Fruit fly (Drosophila melanogaster) whole organism, prepupa: ENCODE measurements around the gene UbcE2H.

Experiments used
- Blimp-1 ChIP-seq: fragments of 200-800 bp; sonication (Bioruptor generic); optimal IDR thresholded peaks from 3 replicates; lab custom pipeline; 2017; ENCODE audit warnings: missing biosample characterization, missing genetic modification characterization, mild to moderate bottlenecking, moderate library complexity, missing genetic modification reagents
- CG10631 ChIP-seq: fragments of 200-800 bp; sonication (Bioruptor generic); optimal IDR thresholded peaks from 2 replicates; lab custom pipeline; 2016; ENCODE audit warnings: missing biosample characterization, missing genetic modification characterization
- CG10669 ChIP-seq: fragments of 200-800 bp; sonication (Bioruptor generic); optimal IDR thresholded peaks from 3 replicates; lab custom pipeline; 2018; ENCODE audit warnings: missing biosample characterization, mild to moderate bottlenecking, missing genetic modification characterization, moderate library complexity
- CG11294 ChIP-seq: fragments of 200-800 bp; sonication (Bioruptor generic); IDR thresholded peaks from 2 replicates; pipeline ENCODE4 v1.3.6; 2022; ENCODE audit warnings: missing biosample characterization, missing genetic modification characterization
- CG11902 ChIP-seq: fragments of 200-800 bp; sonication (Bioruptor generic); optimal IDR thresholded peaks from 3 replicates; lab custom pipeline; 2016; ENCODE audit warnings: missing biosample characterization, missing genetic modification characterization
- CG15336 ChIP-seq: fragments of 200-800 bp; sonication (Bioruptor generic); IDR thresholded peaks from 2 replicates; pipeline ENCODE4 v1.3.6; 2022; ENCODE audit warnings: missing biosample characterization, missing genetic modification characterization
- CG1621 ChIP-seq: fragments of 200-800 bp; sonication (Bioruptor generic); optimal IDR thresholded peaks from 3 replicates; lab custom pipeline; 2018; ENCODE audit warnings: missing biosample characterization, mild to moderate bottlenecking, missing genetic modification characterization
- CG16779 ChIP-seq: fragments of 200-800 bp; sonication (Bioruptor generic); optimal IDR thresholded peaks from 3 replicates; lab custom pipeline; 2017; ENCODE audit warnings: missing biosample characterization, mild to moderate bottlenecking, missing genetic modification characterization
- CG3032 ChIP-seq: fragments of 200-800 bp; optimal IDR thresholded peaks from 2 replicates; lab custom pipeline; 2019; ENCODE audit warnings: missing biosample characterization, mild to moderate bottlenecking, missing genetic modification characterization, moderate library complexity
- CG31627 ChIP-seq: fragments of 200-800 bp; sonication (Bioruptor generic); optimal IDR thresholded peaks from 3 replicates; lab custom pipeline; 2016; ENCODE audit warnings: missing biosample characterization, missing genetic modification characterization
- CG32006 ChIP-seq: fragments of 200-800 bp; sonication (Bioruptor generic); optimal IDR thresholded peaks from 3 replicates; lab custom pipeline; 2017; ENCODE audit warnings: missing biosample characterization, mild to moderate bottlenecking, missing genetic modification characterization
- CG34406 ChIP-seq: fragments of 200-800 bp; sonication (Bioruptor generic); optimal IDR thresholded peaks from 3 replicates; lab custom pipeline; 2016; ENCODE audit warnings: missing biosample characterization, missing genetic modification characterization
- CG4318 ChIP-seq: fragments of 200-800 bp; sonication (Bioruptor generic); optimal IDR thresholded peaks from 3 replicates; lab custom pipeline; 2017; ENCODE audit warnings: missing biosample characterization, mild to moderate bottlenecking, missing genetic modification characterization
- CG6163 ChIP-seq: fragments of 200-800 bp; sonication (Bioruptor generic); IDR thresholded peaks from 3 replicates; pipeline ENCODE4 v1.3.6; 2022; ENCODE audit warnings: missing biosample characterization, missing genetic modification characterization
- CG6276 ChIP-seq: fragments of 200-800 bp; sonication (Bioruptor generic); optimal IDR thresholded peaks from 2 replicates; lab custom pipeline; 2017; ENCODE audit warnings: missing biosample characterization, mild to moderate bottlenecking, missing genetic modification characterization
- CG6792 ChIP-seq: fragments of 200-800 bp; sonication (Bioruptor generic); optimal IDR thresholded peaks from 3 replicates; lab custom pipeline; 2016; ENCODE audit warnings: missing biosample characterization, missing genetic modification characterization
- CG6808 ChIP-seq: fragments of 200-800 bp; sonication (Bioruptor generic); optimal IDR thresholded peaks from 3 replicates; lab custom pipeline; 2017; ENCODE audit warnings: missing biosample characterization, missing genetic modification characterization, mild to moderate bottlenecking, moderate library complexity, missing genetic modification reagents
- CG6854 ChIP-seq: fragments of 200-800 bp; sonication (Bioruptor generic); optimal IDR thresholded peaks from 2 replicates; lab custom pipeline; 2017; ENCODE audit warnings: missing biosample characterization, mild to moderate bottlenecking, missing genetic modification characterization
- CG7368 ChIP-seq: fragments of 200-800 bp; sonication (Bioruptor generic); optimal IDR thresholded peaks from 3 replicates; lab custom pipeline; 2016; ENCODE audit warnings: missing biosample characterization, missing genetic modification characterization
- CG8319 ChIP-seq: fragments of 200-800 bp; sonication (Bioruptor generic); optimal IDR thresholded peaks from 3 replicates; lab custom pipeline; 2016; ENCODE audit warnings: missing biosample characterization, missing genetic modification characterization
- CG9139 ChIP-seq: fragments of 200-800 bp; sonication (Bioruptor generic); optimal IDR thresholded peaks from 3 replicates; lab custom pipeline; 2017; ENCODE audit warnings: missing biosample characterization, mild to moderate bottlenecking, missing genetic modification characterization
- Eip75B ChIP-seq: fragments of 200-800 bp; sonication (Bioruptor generic); optimal IDR thresholded peaks from 3 replicates; lab custom pipeline; 2016; ENCODE audit warnings: missing biosample characterization, missing genetic modification characterization
- Eip78C ChIP-seq: fragments of 200-800 bp; sonication (Bioruptor generic); peaks from one replicate; lab custom pipeline; 2016; ENCODE audit warnings: missing biosample characterization, missing genetic modification characterization
- Eip93F ChIP-seq: fragments of 200-800 bp; sonication (Bioruptor generic); optimal IDR thresholded peaks from 2 replicates; lab custom pipeline; 2016; ENCODE audit warnings: missing biosample characterization, mild to moderate bottlenecking, missing genetic modification characterization
- Ets96B ChIP-seq: fragments of 200-800 bp; optimal IDR thresholded peaks from 2 replicates; lab custom pipeline; 2019; ENCODE audit warnings: missing biosample characterization, mild to moderate bottlenecking, missing genetic modification characterization, moderate library complexity
- Gug ChIP-seq: fragments of 200-800 bp; sonication (Bioruptor generic); IDR thresholded peaks from 2 replicates; pipeline ENCODE4 v1.3.6; 2022; ENCODE audit warnings: missing biosample characterization, missing genetic modification characterization
- Hr38 ChIP-seq: sonication (Bioruptor generic); optimal IDR thresholded peaks from 2 replicates; lab custom pipeline; 2016; ENCODE audit warnings: missing biosample characterization, missing genetic modification characterization
- Hr39 ChIP-seq: fragments of 200-800 bp; sonication (Bioruptor generic); optimal IDR thresholded peaks from 2 replicates; lab custom pipeline; 2016; ENCODE audit warnings: missing biosample characterization, missing genetic modification characterization
- Hr4 ChIP-seq: fragments of 200-800 bp; sonication (Bioruptor generic); optimal IDR thresholded peaks from 3 replicates; lab custom pipeline; 2016; ENCODE audit warnings: missing biosample characterization, missing genetic modification characterization
- Lpt ChIP-seq: fragments of 200-800 bp; sonication (Bioruptor generic); optimal IDR thresholded peaks from 3 replicates; lab custom pipeline; 2016; ENCODE audit warnings: missing biosample characterization, missing genetic modification characterization
- Met ChIP-seq: fragments of 200-800 bp; sonication (Bioruptor generic); optimal IDR thresholded peaks from 3 replicates; lab custom pipeline; 2016; ENCODE audit warnings: missing biosample characterization, missing genetic modification characterization
- OdsH ChIP-seq: fragments of 200-800 bp; sonication (Bioruptor generic); optimal IDR thresholded peaks from 3 replicates; lab custom pipeline; 2016; ENCODE audit warnings: missing biosample characterization, missing genetic modification characterization
- Smox ChIP-seq: fragments of 200-800 bp; sonication (Bioruptor generic); optimal IDR thresholded peaks from 3 replicates; lab custom pipeline; 2016; ENCODE audit warnings: missing biosample characterization, missing genetic modification characterization
- Sox102F ChIP-seq: fragments of 200-800 bp; sonication (Bioruptor generic); optimal IDR thresholded peaks from 2 replicates; lab custom pipeline; 2016; ENCODE audit warnings: missing biosample characterization, mild to moderate bottlenecking, missing genetic modification characterization
- Sox14 ChIP-seq: fragments of 200-800 bp; sonication (Bioruptor generic); optimal IDR thresholded peaks from 3 replicates; lab custom pipeline; 2016; ENCODE audit warnings: missing biosample characterization, missing genetic modification characterization
- Sox15 ChIP-seq: fragments of 200-800 bp; sonication (Bioruptor generic); optimal IDR thresholded peaks from 3 replicates; lab custom pipeline; 2016; ENCODE audit warnings: missing biosample characterization, missing genetic modification characterization
- achi ChIP-seq: fragments of 200-800 bp; sonication (Bioruptor generic); optimal IDR thresholded peaks from 3 replicates; lab custom pipeline; 2016; ENCODE audit warnings: missing biosample characterization, missing genetic modification characterization
- acj6 ChIP-seq: fragments of 200-800 bp; sonication (Bioruptor generic); optimal IDR thresholded peaks from 3 replicates; lab custom pipeline; 2016; ENCODE audit warnings: missing biosample characterization, missing genetic modification characterization
- cyc ChIP-seq: fragments of 200-800 bp; sonication (Bioruptor generic); optimal IDR thresholded peaks from 3 replicates; lab custom pipeline; 2016; ENCODE audit warnings: missing biosample characterization, missing genetic modification characterization
- dac ChIP-seq: fragments of 200-800 bp; sonication (Bioruptor generic); optimal IDR thresholded peaks from 2 replicates; lab custom pipeline; 2017; ENCODE audit warnings: missing biosample characterization, mild to moderate bottlenecking, missing genetic modification characterization
- dsx ChIP-seq: fragments of 200-800 bp; optimal IDR thresholded peaks from 3 replicates; lab custom pipeline; 2019; ENCODE audit warnings: missing biosample characterization, mild to moderate bottlenecking, missing genetic modification characterization, moderate library complexity; ENCODE audit not compliant: poor library complexity, severe bottlenecking
- eg ChIP-seq: fragments of 200-800 bp; sonication (Bioruptor generic); IDR thresholded peaks from 3 replicates; pipeline ENCODE4 v1.3.6; 2022; ENCODE audit warnings: missing biosample characterization, missing genetic modification characterization
- esn ChIP-seq: fragments of 200-800 bp; sonication (Bioruptor generic); optimal IDR thresholded peaks from 2 replicates; lab custom pipeline; 2016; ENCODE audit warnings: missing biosample characterization, mild to moderate bottlenecking, missing genetic modification characterization, moderate library complexity
- fd85E ChIP-seq: fragments of 200-800 bp; sonication (Bioruptor generic); optimal IDR thresholded peaks from 3 replicates; lab custom pipeline; 2016; ENCODE audit warnings: missing biosample characterization, missing genetic modification characterization
- net ChIP-seq: fragments of 200-800 bp; sonication (Bioruptor generic); optimal IDR thresholded peaks from 3 replicates; lab custom pipeline; 2016; ENCODE audit warnings: missing biosample characterization, missing genetic modification characterization
- pdm3 ChIP-seq: fragments of 200-800 bp; sonication (Bioruptor generic); optimal IDR thresholded peaks from 3 replicates; lab custom pipeline; 2016; ENCODE audit warnings: missing biosample characterization, missing genetic modification characterization
- spab ChIP-seq: fragments of 200-800 bp; sonication (Bioruptor generic); optimal IDR thresholded peaks from 2 replicates; lab custom pipeline; 2017; ENCODE audit warnings: missing biosample characterization, mild to moderate bottlenecking, missing genetic modification characterization, missing genetic modification reagents
- ss ChIP-seq, 2 experiments: fragments of 200-800 bp; sonication (Bioruptor generic); optimal IDR thresholded peaks; 2 replicates in 1 of 2; 3 replicates in 1 of 2; lab custom pipeline; 2017 to 2018; ENCODE audit warnings: mild to moderate bottlenecking in 2 of 2, missing biosample characterization in 2 of 2, missing genetic modification characterization in 2 of 2, moderate library complexity in 1 of 2
- svp ChIP-seq: fragments of 200-800 bp; sonication (Bioruptor generic); peaks from one replicate; lab custom pipeline; 2016; ENCODE audit warnings: missing biosample characterization, missing genetic modification characterization
- topi ChIP-seq: fragments of 200-800 bp; sonication (Bioruptor generic); optimal IDR thresholded peaks from 3 replicates; lab custom pipeline; 2016; ENCODE audit warnings: missing biosample characterization, missing genetic modification characterization
- vri ChIP-seq: fragments of 200-800 bp; sonication (Bioruptor generic); optimal IDR thresholded peaks from 3 replicates; lab custom pipeline; 2016; ENCODE audit warnings: missing biosample characterization, mild to moderate bottlenecking, missing genetic modification characterization

UbcE2H gene

DNA sequence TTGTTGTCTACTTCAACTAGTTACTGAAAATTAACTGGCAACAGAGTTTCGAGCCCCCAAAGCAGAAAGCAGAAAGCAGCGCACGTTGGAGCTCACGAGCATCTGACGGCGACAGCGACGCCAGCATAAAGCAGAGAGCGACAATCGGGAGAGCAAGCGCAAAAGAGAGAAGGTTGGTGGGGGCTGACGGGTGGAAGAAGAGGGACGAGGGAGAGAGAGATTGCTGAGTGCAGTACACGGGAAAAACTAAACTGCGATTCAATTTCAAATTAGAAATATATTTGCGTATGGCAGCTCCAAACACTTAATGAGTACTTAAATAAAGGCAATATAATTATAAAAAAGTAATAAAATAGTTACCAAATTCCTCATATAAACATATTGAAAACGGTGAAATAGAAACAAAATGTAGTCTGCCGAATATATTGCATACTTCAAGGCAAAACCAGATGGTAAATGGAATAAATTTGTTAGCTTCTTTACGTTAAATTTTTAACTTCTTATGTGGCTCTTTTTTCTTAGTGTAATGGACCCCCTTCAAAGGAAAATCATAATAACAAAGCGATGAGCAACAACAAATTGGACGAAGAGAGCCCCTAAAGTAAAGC, 1.7 kb downstream of the UbcE2H start:
- peak; percentile 91 for TF ChIP-seq CG6854 (GFP tag; lab: Kevin White, UChicago)
- TF ChIP-seq OdsH: peak; percentile 96
- TF ChIP-seq CG34406 (GFP tag; lab: Kevin White, UChicago): peak; percentile 96
- TF ChIP-seq Hr4: peak; percentile 94
- peak; percentile 96 to 97 for TF ChIP-seq ss (GFP tag; optimal IDR thresholded peaks at IDR 0.05; lab: Kevin White, UChicago)
- TF ChIP-seq spab (GFP tag; lab: Kevin White, UChicago): peak; percentile 95
- TF ChIP-seq CG4318 (GFP tag; lab: Kevin White, UChicago): peak; percentile 94
- TF ChIP-seq cyc (GFP tag; lab: Kevin White, UChicago): peak; percentile 92
- peak; percentile 93 for TF ChIP-seq Lpt (GFP tag; lab: Kevin White, UChicago)
- peak; percentile 93 for TF ChIP-seq Eip93F (GFP tag; lab: Kevin White, UChicago)
- TF ChIP-seq Ets96B (tag; lab: Kevin White, UChicago): peak; percentile 95
- TF ChIP-seq fd85E (GFP tag; lab: Kevin White, UChicago): peak; percentile 68
- peak; percentile 95 for TF ChIP-seq achi
- TF ChIP-seq CG32006 (GFP tag; lab: Kevin White, UChicago): peak; percentile 97
- TF ChIP-seq CG6276 (GFP tag; lab: Kevin White, UChicago): peak; percentile 96
- peak; percentile 96 for TF ChIP-seq Met
- TF ChIP-seq Sox102F (GFP tag; lab: Kevin White, UChicago): peak; percentile 92
- peak; percentile 97 for TF ChIP-seq CG6808 (GFP tag; lab: Kevin White, UChicago)
- TF ChIP-seq net (GFP tag; lab: Kevin White, UChicago): peak; percentile 93
- TF ChIP-seq Sox15 (GFP tag; lab: Kevin White, UChicago): peak; percentile 92
- peak; percentile 87 for TF ChIP-seq CG11902
- no peak for TF ChIP-seq Hr38 (GFP tag; lab: Kevin White, UChicago)
- TF ChIP-seq Gug (GFP tag; lab: Robert Waterston, UW): peak; percentile 96
- TF ChIP-seq Smox (GFP tag; lab: Kevin White, UChicago): peak; percentile 99
- peak; percentile 95 for TF ChIP-seq CG6792 (GFP tag; lab: Kevin White, UChicago)
- TF ChIP-seq acj6 (GFP tag; lab: Kevin White, UChicago): peak; percentile 96
- peak; percentile 89 for TF ChIP-seq dac (GFP tag; lab: Kevin White, UChicago)
- TF ChIP-seq CG10631: peak; percentile 96
- TF ChIP-seq svp (GFP tag; lab: Kevin White, UChicago): peak; percentile 97
- TF ChIP-seq CG16779: peak; percentile 95
- TF ChIP-seq CG6163 (GFP tag; lab: Robert Waterston, UW): peak; percentile 93
- peak; percentile 99 for TF ChIP-seq Eip78C
- peak; percentile 96 for TF ChIP-seq topi (GFP tag; lab: Kevin White, UChicago)
- TF ChIP-seq CG1621 (tag; lab: Kevin White, UChicago): peak; percentile 91
- peak; percentile 95 for TF ChIP-seq CG10669
- TF ChIP-seq CG15336: peak; percentile 97
- peak; percentile 91 for TF ChIP-seq Hr39 (GFP tag; lab: Kevin White, UChicago)
- TF ChIP-seq Blimp-1 (GFP tag; lab: Kevin White, UChicago): peak; percentile 90
- peak; percentile 95 for TF ChIP-seq pdm3
- TF ChIP-seq CG8319 (GFP tag; lab: Kevin White, UChicago): peak; percentile 91
- peak; percentile 89; the same call in 1 of the 2 replicates for TF ChIP-seq CG11294 (GFP tag; lab: Robert Waterston, UW)
- TF ChIP-seq CG9139 (GFP tag; lab: Kevin White, UChicago): peak; percentile 94
- peak; percentile 97 for TF ChIP-seq CG3032 (tag; lab: Kevin White, UChicago)
- TF ChIP-seq CG7368: peak; percentile 93
- peak; percentile 95 for TF ChIP-seq Eip75B (GFP tag; lab: Kevin White, UChicago)
- peak; percentile 93 for TF ChIP-seq dsx (GFP tag; lab: Kevin White, UChicago)
- TF ChIP-seq vri (GFP tag; lab: Kevin White, UChicago): peak; percentile 85
- TF ChIP-seq esn (GFP tag; lab: Kevin White, UChicago): peak; percentile 96
- peak; percentile 92 for TF ChIP-seq Sox14
- peak; percentile 95 for TF ChIP-seq eg (GFP tag; lab: Robert Waterston, UW)
- peak; percentile 91 for TF ChIP-seq CG31627
